Worm (Caenorhabditis elegans) whole organism, L4 larva: ENCODE measurements around the gene F44F4.10.
"Not testable (repeated sequence)": the region's sequence is repeated elsewhere in the genome, so short reads cannot be mapped to it uniquely, and the experiment has no call there.

Experiments used
- D1046.2 ChIP-seq: fragments of 200-800 bp; sonication (Bioruptor generic); IDR thresholded peaks from 2 replicates; pipeline ENCODE4 v1.3.6; 2022; ENCODE audit warnings: missing genetic modification characterization, missing compliant biosample characterization
- F10B5.3 ChIP-seq: sonication (generic microtip); optimal IDR thresholded peaks from 2 replicates; lab custom pipeline; 2016; ENCODE audit warnings: mild to moderate bottlenecking, missing genetic modification characterization, missing compliant biosample characterization
- F26F4.8 ChIP-seq: fragments of 200-800 bp; sonication (Bioruptor generic); conservative IDR thresholded peaks from 2 replicates; pipeline ENCODE4 v1.3.6; 2022; ENCODE audit warnings: missing genetic modification characterization, missing compliant biosample characterization
- F44E2.7 ChIP-seq: fragments of 200-800 bp; sonication (Bioruptor generic); IDR thresholded peaks from 2 replicates; pipeline ENCODE4 v2.1.2; 2022; ENCODE audit warnings: missing genetic modification characterization, missing compliant biosample characterization
- Y75B8A.6 ChIP-seq: fragments of 200-800 bp; sonication (Bioruptor generic); IDR thresholded peaks from 2 replicates; pipeline ENCODE4 v1.3.6; 2022; ENCODE audit warnings: missing genetic modification reagents, missing genetic modification characterization, missing compliant biosample characterization
- aha-1 ChIP-seq: fragments of 150-350 bp; peaks from one replicate; lab custom pipeline; 2014; ENCODE audit warnings: missing biosample characterization, missing genetic modification characterization
- arid-1 ChIP-seq: fragments of 200-800 bp; sonication (Bioruptor generic); conservative IDR thresholded peaks from 2 replicates; pipeline ENCODE4 v1.3.6; 2022; ENCODE audit warnings: missing genetic modification reagents, missing genetic modification characterization, missing compliant biosample characterization
- ceh-82 ChIP-seq: sonication (generic microtip); optimal IDR thresholded peaks from 2 replicates; lab custom pipeline; 2017; ENCODE audit warnings: missing biosample characterization, missing genetic modification characterization
- daf-12 ChIP-seq: fragments of 150-350 bp; optimal IDR thresholded peaks from 2 replicates; lab custom pipeline; 2014; ENCODE audit warnings: missing biosample characterization, missing genetic modification reagents, missing genetic modification characterization
- daf-16 ChIP-seq, 3 experiments: sonication (generic microtip); optimal IDR thresholded peaks; 2 replicates each; lab custom pipeline; 2016 to 2017; ENCODE audit warnings: missing genetic modification characterization in 3 of 3, missing genetic modification reagents in 3 of 3, mild to moderate bottlenecking in 2 of 3, missing compliant biosample characterization in 2 of 3, missing biosample characterization in 1 of 3, moderate library complexity in 1 of 3
- dve-1 ChIP-seq: sonication (generic microtip); optimal IDR thresholded peaks from 2 replicates; lab custom pipeline; 2017; ENCODE audit warnings: antibody characterized with exemption, mild to moderate bottlenecking, missing genetic modification characterization, missing compliant biosample characterization; ENCODE audit not compliant: insufficient read depth
- hlh-11 ChIP-seq: fragments of 200-800 bp; sonication (Bioruptor generic); optimal IDR thresholded peaks from 2 replicates; lab custom pipeline; 2018; ENCODE audit warnings: mild to moderate bottlenecking, missing genetic modification characterization, missing compliant biosample characterization
- hmg-1.1 ChIP-seq: fragments of 200-800 bp; sonication (Bioruptor generic); IDR thresholded peaks from 2 replicates; pipeline ENCODE4 v1.3.6; 2022; ENCODE audit warnings: missing genetic modification reagents, missing genetic modification characterization, missing compliant biosample characterization
- lin-1 ChIP-seq: fragments of 200-800 bp; sonication (Bioruptor generic); IDR thresholded peaks from 2 replicates; pipeline ENCODE4 v1.3.6; 2022; ENCODE audit warnings: missing genetic modification reagents, missing genetic modification characterization, missing compliant biosample characterization
- lin-13 ChIP-seq: fragments of 150-350 bp; optimal IDR thresholded peaks from 2 replicates; lab custom pipeline; 2014; ENCODE audit warnings: missing biosample characterization, missing genetic modification reagents, missing genetic modification characterization
- lin-39 ChIP-seq: fragments of 150-350 bp; optimal IDR thresholded peaks from 2 replicates; lab custom pipeline; 2014; ENCODE audit warnings: missing biosample characterization, missing genetic modification reagents, missing genetic modification characterization
- lir-3 ChIP-seq: sonication (generic microtip); optimal IDR thresholded peaks from 2 replicates; lab custom pipeline; 2016; ENCODE audit warnings: mild to moderate bottlenecking, missing genetic modification characterization, missing compliant biosample characterization
- lsy-2 ChIP-seq, 2 experiments: fragments of 150-350 bp in 1 of 2; sonication (generic microtip) in 1 of 2; optimal IDR thresholded peaks; 2 replicates each; lab custom pipeline; 2014 to 2017; ENCODE audit warnings: missing biosample characterization in 2 of 2, missing genetic modification characterization in 2 of 2
- mdt-29 ChIP-seq: fragments of 200-800 bp; sonication (Bioruptor generic); IDR thresholded peaks from 2 replicates; pipeline ENCODE4 v1.3.6; 2022; ENCODE audit warnings: missing genetic modification reagents, missing genetic modification characterization, missing compliant biosample characterization
- mep-1 ChIP-seq: fragments of 150-350 bp; sonication (generic microtip); optimal IDR thresholded peaks from 3 replicates; lab custom pipeline; 2014; ENCODE audit warnings: missing biosample characterization, missing genetic modification characterization
- mes-2 ChIP-seq: sonication (generic microtip); optimal IDR thresholded peaks from 2 replicates; lab custom pipeline; 2016; ENCODE audit warnings: missing genotype, mild to moderate bottlenecking, missing genetic modification characterization, missing compliant biosample characterization; ENCODE audit not compliant: poor library complexity, severe bottlenecking
- nhr-11 ChIP-seq: fragments of 150-350 bp; optimal IDR thresholded peaks from 2 replicates; lab custom pipeline; 2014; ENCODE audit warnings: missing biosample characterization, missing genetic modification characterization
- nhr-111 ChIP-seq: fragments of 200-800 bp; sonication (Bioruptor generic); optimal IDR thresholded peaks from 2 replicates; lab custom pipeline; 2018; ENCODE audit warnings: mild to moderate bottlenecking, missing genetic modification characterization, missing compliant biosample characterization
- nhr-237 ChIP-seq: sonication (generic microtip); optimal IDR thresholded peaks from 2 replicates; lab custom pipeline; 2017; ENCODE audit warnings: missing biosample characterization, missing genetic modification characterization
- nhr-28 ChIP-seq: fragments of 150-350 bp; optimal IDR thresholded peaks from 2 replicates; lab custom pipeline; 2014; ENCODE audit warnings: missing biosample characterization, missing genetic modification characterization
- nhr-42 ChIP-seq: fragments of 200-800 bp; sonication (Bioruptor generic); IDR thresholded peaks from 2 replicates; pipeline ENCODE4 v1.3.6; 2022; ENCODE audit warnings: missing genetic modification characterization, missing compliant biosample characterization
- nhr-6 ChIP-seq: fragments of 150-350 bp; optimal IDR thresholded peaks from 2 replicates; lab custom pipeline; 2014; ENCODE audit warnings: missing biosample characterization, missing genetic modification characterization
- pha-4 ChIP-seq, 2 experiments: fragments of 150-350 bp in 1 of 2; fragments of 200-800 bp in 1 of 2; sonication (Bioruptor generic) in 1 of 2; IDR thresholded peaks in 1 of 2; optimal IDR thresholded peaks in 1 of 2; 2 replicates each; pipeline versions ENCODE4 v1.3.6 to Lab custom; 2014 to 2022; ENCODE audit warnings: missing genetic modification characterization in 2 of 2, missing genetic modification reagents in 2 of 2, missing biosample characterization in 1 of 2, missing compliant biosample characterization in 1 of 2
- php-3 ChIP-seq: fragments of 200-800 bp; sonication (Bioruptor generic); IDR thresholded peaks from 2 replicates; pipeline ENCODE4 v1.3.6; 2022; ENCODE audit warnings: missing genetic modification reagents, missing genetic modification characterization, missing compliant biosample characterization
- pqm-1 ChIP-seq: sonication (generic microtip); optimal IDR thresholded peaks from 2 replicates; lab custom pipeline; 2017; ENCODE audit warnings: missing biosample characterization, missing genetic modification characterization
- rbr-2 ChIP-seq: sonication (generic microtip); optimal IDR thresholded peaks from 2 replicates; lab custom pipeline; 2016; ENCODE audit warnings: missing genotype, missing genetic modification characterization, missing compliant biosample characterization
- saeg-2 ChIP-seq: fragments of 200-800 bp; sonication (Bioruptor generic); IDR thresholded peaks from 2 replicates; pipeline ENCODE4 v1.3.6; 2022; ENCODE audit warnings: missing genetic modification reagents, missing genetic modification characterization, missing compliant biosample characterization
- snpc-1.2 ChIP-seq: fragments of 200-800 bp; sonication (Bioruptor generic); IDR thresholded peaks from 2 replicates; pipeline ENCODE4 v1.3.6; 2022; ENCODE audit warnings: missing genetic modification reagents, missing genetic modification characterization, missing compliant biosample characterization
- snpc-4 ChIP-seq: fragments of 150-350 bp; optimal IDR thresholded peaks from 2 replicates; lab custom pipeline; 2014; ENCODE audit warnings: missing biosample characterization, missing genetic modification characterization
- spr-1 ChIP-seq: sonication (generic microtip); optimal IDR thresholded peaks from 2 replicates; lab custom pipeline; 2016; ENCODE audit warnings: mild to moderate bottlenecking, missing genetic modification characterization, missing compliant biosample characterization
- unc-39 ChIP-seq: sonication (generic microtip); optimal IDR thresholded peaks from 2 replicates; lab custom pipeline; 2017; ENCODE audit warnings: missing biosample characterization, missing genetic modification characterization

The F44F4.10 gene

DNA sequence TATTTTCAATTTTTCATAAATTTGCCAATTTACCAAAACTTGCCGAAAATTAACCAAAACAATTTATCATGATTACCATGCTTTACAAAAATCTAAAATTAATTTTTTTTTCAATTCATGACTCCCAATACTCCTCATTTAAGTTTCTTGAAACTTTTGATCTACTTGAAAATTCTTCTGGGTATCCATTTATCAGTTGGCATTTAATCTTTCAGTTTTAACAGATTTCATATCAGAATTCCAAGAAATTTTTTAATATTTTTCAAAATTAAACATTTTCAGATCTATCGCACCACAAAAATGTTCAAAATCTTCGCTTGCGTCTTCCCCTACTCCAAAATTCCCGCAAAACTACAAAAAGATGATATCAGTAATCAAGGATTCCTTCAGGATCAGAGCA lies 6.9 kb upstream of the F44F4.10 start, which contains the start of gene Y19D2B.2:
Y19D2B.2 (plus strand) TSS at position 301 of the 400 bp plus-strand sequence.
- TF ChIP-seq rbr-2 (tag; lab: Kevin White, UChicago): no peak
- no peak for TF ChIP-seq pha-4 (GFP tag; IDR thresholded peaks at IDR 0.05; lab: Robert Waterston, UW)
- TF ChIP-seq pha-4 (tag; optimal IDR thresholded peaks at IDR 0.05; lab: Kevin White, UChicago): no peak
- TF ChIP-seq dve-1 (tag; lab: Kevin White, UChicago): no peak
- TF ChIP-seq aha-1: peak; percentile 13
- TF ChIP-seq, all 104 proteins: peak for 1

DNA sequence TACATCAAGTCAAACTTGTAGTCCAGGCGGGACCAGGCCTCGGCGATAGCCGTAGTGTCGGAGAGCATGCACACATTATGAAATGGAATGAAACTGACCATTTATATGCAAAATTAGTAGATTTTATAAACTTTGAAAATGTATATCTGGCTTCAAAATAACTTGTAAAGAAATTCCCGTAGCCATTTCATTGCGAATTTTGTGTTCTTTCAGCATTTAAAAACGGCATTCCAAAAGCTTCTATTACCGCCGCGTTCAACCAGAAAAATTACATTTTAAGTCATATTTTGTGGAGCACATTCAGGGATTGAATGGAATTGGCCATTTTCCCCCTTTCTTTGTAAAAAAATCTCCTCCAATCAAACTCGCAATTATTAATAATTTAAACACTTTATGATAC lies 5.8 kb upstream of the F44F4.10 start, which contains the start of gene Y19D2B.1:
Y19D2B.1 (minus strand) TSS at position 101 of the 400 bp plus-strand sequence.
- TF ChIP-seq lir-3, nhr-237, unc-39 (tag; lab: Kevin White, UChicago): not testable (repeated sequence)

DNA sequence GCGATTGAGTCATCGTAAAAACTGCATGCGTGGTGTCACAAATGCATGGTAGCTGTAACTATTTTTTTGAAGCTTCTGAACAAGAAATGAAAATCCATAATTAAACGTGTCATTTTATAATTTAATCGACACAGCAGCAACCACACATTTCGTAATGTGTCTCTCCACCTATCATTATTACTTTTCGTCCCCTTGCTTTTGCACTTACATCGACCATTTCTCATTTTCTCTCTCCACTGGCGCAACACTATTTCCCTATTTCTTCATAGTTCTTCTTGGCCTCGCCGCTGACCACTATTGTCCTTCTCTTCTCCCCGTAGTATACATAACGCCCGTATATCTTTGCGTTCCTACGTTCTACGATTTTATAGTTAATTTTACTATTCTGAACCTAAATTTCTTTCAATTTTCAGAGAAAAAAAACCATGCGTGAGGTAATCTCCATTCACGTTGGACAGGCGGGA lies 1.3 kb upstream of the F44F4.10 start, which contains the start of gene tba-4:
tba-4 (plus strand) TSS at position 414 of the 464 bp plus-strand sequence.
- TF ChIP-seq lin-1 (GFP tag; lab: Robert Waterston, UW): no peak
- TF ChIP-seq arid-1: no peak
- TF ChIP-seq Y75B8A.6 (GFP tag; lab: Robert Waterston, UW): no peak
- TF ChIP-seq mdt-29: no peak
- TF ChIP-seq pha-4 (GFP tag; IDR thresholded peaks at IDR 0.05; lab: Robert Waterston, UW): no peak
- no peak for TF ChIP-seq pha-4 (tag; optimal IDR thresholded peaks at IDR 0.05; lab: Kevin White, UChicago)
- TF ChIP-seq lir-3 (tag; lab: Kevin White, UChicago): no peak
- TF ChIP-seq F44E2.7 (GFP tag; lab: Robert Waterston, UW): no peak
- TF ChIP-seq nhr-28 (tag; lab: Kevin White, UChicago): peak; percentile 86
- no peak for TF ChIP-seq snpc-4 (tag; lab: Kevin White, UChicago)
- no peak for TF ChIP-seq daf-16 (GFP tag; optimal IDR thresholded peaks at IDR 0.05; lab: Kevin White, UChicago)
- peak; percentile 55 for TF ChIP-seq daf-16 (tag; optimal IDR thresholded peaks at IDR 0.05; lab: Kevin White, UChicago)
- no peak for TF ChIP-seq snpc-1.2
- no peak for TF ChIP-seq lin-13 (GFP tag; lab: Kevin White, UChicago)
- TF ChIP-seq daf-12 (tag; lab: Kevin White, UChicago): no peak
- TF ChIP-seq hmg-1.1 (GFP tag; lab: Robert Waterston, UW): no peak
- peak; percentile 79 for TF ChIP-seq pqm-1
- TF ChIP-seq hlh-11 (tag; lab: Kevin White, UChicago): peak; percentile 30
- no peak for TF ChIP-seq nhr-111
- peak; percentile 3 for TF ChIP-seq nhr-6 (tag; lab: Kevin White, UChicago)

DNA sequence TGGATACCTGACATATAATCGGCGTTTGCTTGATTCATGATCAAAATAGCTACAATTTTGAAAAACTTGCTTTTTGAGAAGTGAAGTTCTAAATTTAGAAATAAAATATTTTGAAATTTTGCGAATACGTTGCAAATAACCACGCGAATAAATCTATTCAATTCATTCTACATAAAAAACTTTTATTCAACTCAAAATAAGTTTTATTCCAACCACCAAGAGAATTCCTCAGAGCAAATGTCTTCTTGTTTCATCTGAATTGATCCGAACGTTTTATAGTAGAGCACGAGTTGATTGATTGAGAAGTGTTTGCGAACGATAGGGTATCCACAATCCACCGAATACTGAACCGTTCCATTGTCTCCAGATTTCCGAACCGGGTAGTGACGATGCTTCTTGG lies 1.3 kb downstream of the F44F4.10 start, which contains the start of gene F44F4.9:
F44F4.9 (minus strand) TSS at position 101 of the 400 bp plus-strand sequence.
- no peak for TF ChIP-seq snpc-1.2
- no peak for TF ChIP-seq ceh-82 (tag; lab: Kevin White, UChicago)
- TF ChIP-seq nhr-111: no peak
- no peak for TF ChIP-seq spr-1
- TF ChIP-seq F10B5.3 (tag; lab: Kevin White, UChicago): no peak

DNA sequence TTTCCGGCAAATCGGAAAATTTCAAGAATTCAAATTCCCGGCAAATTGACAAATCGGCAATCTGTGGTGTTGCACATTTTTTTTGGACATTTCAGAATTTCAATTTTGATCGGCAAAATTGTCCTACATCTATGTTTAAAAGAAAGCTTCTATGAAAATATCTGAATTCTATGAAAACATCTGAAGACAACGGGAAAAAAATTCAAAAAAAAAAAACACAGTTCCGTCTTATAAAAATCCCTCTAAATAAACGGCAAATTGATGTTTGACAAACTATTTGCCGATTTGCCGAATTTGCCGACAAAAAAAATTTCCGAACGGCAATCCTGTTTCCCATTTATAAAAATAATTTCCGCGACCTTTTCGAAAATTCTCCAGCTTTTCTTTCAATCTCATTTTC lies 2.7 kb downstream of the F44F4.10 start, which contains the start of gene F44F4.15:
F44F4.15 (plus strand) TSS at position 301 of the 400 bp plus-strand sequence.
- TF ChIP-seq Y75B8A.6 (GFP tag; lab: Robert Waterston, UW): no peak
- no peak for TF ChIP-seq D1046.2 (GFP tag; lab: Robert Waterston, UW)
- no peak for TF ChIP-seq mep-1
- TF ChIP-seq lin-39 (tag; lab: Kevin White, UChicago): no peak
- TF ChIP-seq lsy-2 (tag; optimal IDR thresholded peaks at IDR 0.05; lab: Kevin White, UChicago): no peak
- no peak for TF ChIP-seq saeg-2 (GFP tag; lab: Robert Waterston, UW)
- TF ChIP-seq lir-3 (tag; lab: Kevin White, UChicago): no peak
- TF ChIP-seq nhr-11 (tag; lab: Kevin White, UChicago): no peak
- no peak for TF ChIP-seq php-3
- TF ChIP-seq F26F4.8 (GFP tag; lab: Robert Waterston, UW): no peak
- no peak for TF ChIP-seq mes-2
- no peak for TF ChIP-seq nhr-42 (GFP tag; lab: Robert Waterston, UW)
- TF ChIP-seq lin-13 (GFP tag; lab: Kevin White, UChicago): no peak
- no peak for TF ChIP-seq F10B5.3 (tag; lab: Kevin White, UChicago)
